Fruit fly (Drosophila melanogaster): Measurements from ENCODE around the gene Mettl14.
A peak's percentile ranks its signal among the peaks of the same experiment; 100 is the strongest.

Mettl14 gene

DNA sequence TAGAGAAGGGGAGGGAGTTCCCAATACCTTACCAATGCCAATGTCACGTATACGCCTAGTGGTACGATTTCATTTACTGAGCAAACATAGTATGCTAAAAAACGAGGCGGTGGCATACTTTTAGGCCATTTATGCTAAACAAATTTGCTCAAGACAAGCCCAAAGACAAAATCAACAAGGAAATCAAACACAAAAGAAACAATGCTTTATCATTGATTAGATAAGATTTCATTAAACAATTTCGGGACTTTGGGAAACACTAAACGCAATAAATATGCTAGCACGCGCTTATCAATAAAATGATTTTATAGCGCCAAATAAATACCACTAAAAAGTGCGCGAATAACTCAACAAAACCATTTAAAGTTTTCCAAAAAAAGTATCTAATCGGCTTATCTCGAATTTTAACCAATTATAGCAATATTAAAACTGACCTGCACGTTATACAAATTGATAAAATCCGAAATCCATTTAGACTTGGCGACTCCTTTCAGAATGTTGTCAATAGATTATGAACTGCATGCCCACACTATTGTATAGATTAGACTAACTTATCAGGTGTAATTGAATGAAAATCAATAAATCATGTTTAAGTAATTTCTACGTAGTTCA is 42.4 kb downstream of the Mettl14 start (continued):
- peak; percentile 2 for TF ChIP-seq CG6683 (GFP tag; optimal IDR thresholded peaks at IDR 0.05)
- TF ChIP-seq CG12659 (GFP tag; optimal IDR thresholded peaks at IDR 0.05) = peak; percentile 24
- peak; percentile 78 for TF ChIP-seq lab (GFP tag; optimal IDR thresholded peaks at IDR 0.05)
- TF ChIP-seq Ssrp (tag; optimal IDR thresholded peaks at IDR 0.05) = no peak
- peak; percentile 59 for TF ChIP-seq CG17359 (tag; optimal IDR thresholded peaks at IDR 0.05)
- peak; percentile 68 for TF ChIP-seq CG7372 (GFP tag; IDR thresholded peaks at IDR 0.05)
- no peak for TF ChIP-seq Gsc (GFP tag; IDR thresholded peaks at IDR 0.05)
- 0 out of 3 replicates have a peak, but pooled peaks have one; percentile 26 for TF ChIP-seq otp (GFP tag; IDR thresholded peaks at IDR 0.05)
- peak; percentile 2 for TF ChIP-seq NfI (GFP tag; optimal IDR thresholded peaks at IDR 0.05)
- peak; percentile 8 for TF ChIP-seq CG18619 (GFP tag; optimal IDR thresholded peaks at IDR 0.05)
- TF ChIP-seq tin (GFP tag; optimal IDR thresholded peaks at IDR 0.05) = no peak
- TF ChIP-seq GATAe (GFP tag; conservative IDR thresholded peaks at IDR 0.05) = no peak
- peak; percentile 86 for TF ChIP-seq Med (GFP tag)
- no peak for TF ChIP-seq HmgD (GFP tag; optimal IDR thresholded peaks at IDR 0.05)
- peak; percentile 75 for TF ChIP-seq Fer1 (GFP tag; optimal IDR thresholded peaks at IDR 0.05)
- TF ChIP-seq Hr3 (GFP tag; optimal IDR thresholded peaks at IDR 0.05) = no peak
- TF ChIP-seq salm (tag; optimal IDR thresholded peaks at IDR 0.05) = peak; percentile 39
- peak; percentile 51 for TF ChIP-seq CG10543 (GFP tag; optimal IDR thresholded peaks at IDR 0.05)
- peak; percentile 17 for TF ChIP-seq YL-1 (GFP tag; optimal IDR thresholded peaks at IDR 0.05)
- no peak for TF ChIP-seq CG31388 (GFP tag; optimal IDR thresholded peaks at IDR 0.05)
- peak; percentile 22 for TF ChIP-seq CG31365 (tag; optimal IDR thresholded peaks at IDR 0.05)
- peak; percentile 32 for TF ChIP-seq CG3407 (GFP tag; optimal IDR thresholded peaks at IDR 0.05)
- TF ChIP-seq CG6765 (GFP tag; optimal IDR thresholded peaks at IDR 0.05) = peak; percentile 26
- peak; percentile 60 for TF ChIP-seq CG3281 (GFP tag; optimal IDR thresholded peaks at IDR 0.05)
- no peak for TF ChIP-seq CG9609 (GFP tag; optimal IDR thresholded peaks at IDR 0.05)
- TF ChIP-seq CG9817 (tag; optimal IDR thresholded peaks at IDR 0.05) = peak; percentile 12
- no peak for TF ChIP-seq Six4 (GFP tag; optimal IDR thresholded peaks at IDR 0.05)

DNA sequence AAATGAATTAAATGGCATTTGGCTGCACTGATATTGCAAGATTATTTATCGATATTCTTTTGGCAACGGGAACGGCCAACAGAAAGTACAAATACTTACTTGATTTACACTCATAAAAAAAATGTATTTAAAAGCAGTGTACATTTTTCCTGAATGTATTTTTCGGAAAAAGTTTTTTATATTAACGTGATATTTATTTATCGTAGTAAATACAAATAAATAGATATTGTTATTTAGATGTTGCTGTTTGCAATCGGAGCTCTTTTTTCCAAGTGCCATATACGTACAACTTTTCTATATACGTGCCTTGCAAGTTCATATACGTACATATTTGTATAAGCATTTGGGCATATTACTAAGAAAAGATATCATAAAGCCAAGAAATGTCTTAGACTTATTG is 43.1 kb downstream of the Mettl14 start:
- TF ChIP-seq lbe (GFP tag; optimal IDR thresholded peaks at IDR 0.05) (peak; percentile 5), Hr51 (GFP tag; optimal IDR thresholded peaks at IDR 0.05) (peak in 1 of 2 experiments; percentile 8), pan (optimal IDR thresholded peaks at IDR 0.05) (no peak), pan (GFP tag; optimal IDR thresholded peaks at IDR 0.05 in 1 of 2, IDR thresholded peaks at IDR 0.05 in 1 of 2) (peak in 1 of 2 experiments; percentile 54), CG17359 (tag; optimal IDR thresholded peaks at IDR 0.05) (peak; percentile 17), CG7963 (GFP tag; IDR thresholded peaks at IDR 0.05; ENCODE audit: partially characterized antibody) (no peak), gem (tag; optimal IDR thresholded peaks at IDR 0.05) (peak; percentile 14), Vsx1 (GFP tag; optimal IDR thresholded peaks at IDR 0.05) (no peak), lab (GFP tag; optimal IDR thresholded peaks at IDR 0.05) (peak; percentile 4)

DNA sequence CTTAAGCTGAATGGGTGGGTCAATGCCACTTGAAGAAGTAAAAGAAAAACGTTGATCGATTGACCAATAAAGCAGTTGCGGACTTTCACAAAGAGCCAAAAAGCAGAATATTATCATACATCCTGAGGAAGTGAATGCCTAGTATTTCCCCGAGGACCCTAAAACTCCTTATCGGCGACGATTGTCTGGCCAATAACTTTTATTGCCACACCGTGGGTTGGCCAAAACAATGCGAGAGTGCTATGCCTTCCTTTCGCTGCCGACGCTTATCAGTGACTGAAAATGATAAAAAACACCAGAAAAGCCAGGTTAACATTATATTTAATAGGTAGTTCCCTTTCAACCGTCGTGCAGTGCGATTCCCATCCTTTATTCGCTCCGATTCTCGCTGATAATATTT is 43.6 kb downstream of the Mettl14 start, which contains the start of gene Mur29B:
Gene Mur29B, plus strand, starts transcription at position 324 of the 400 bp plus-strand sequence.
- TF ChIP-seq GATAe (GFP tag; conservative IDR thresholded peaks at IDR 0.05) (0 out of 2 replicates have a peak, but pooled peaks have one; percentile 26), bcd (GFP tag; optimal IDR thresholded peaks at IDR 0.05) (no peak), CG32532 (GFP tag; IDR thresholded peaks at IDR 0.05) (peak; percentile 7; the same call in 1 of the 2 replicates), corto (GFP tag; optimal IDR thresholded peaks at IDR 0.05) (peak; percentile 51), sug (tag; optimal IDR thresholded peaks at IDR 0.05) (peak; percentile 54), CG2116 (GFP tag; optimal IDR thresholded peaks at IDR 0.05) (no peak), sens (GFP tag) (peak; percentile 29)
